Fruit fly (Drosophila melanogaster) whole organism, embryonic: Measurements from ENCODE around the gene Eip63F-1.
A peak's percentile ranks its signal among the peaks of the same experiment; 100 is the strongest.

Experiments used
- Adf1 ChIP-seq: fragments of 200-800 bp; sonication (Bioruptor generic); IDR thresholded peaks from 2 replicates; pipeline ENCODE4 v1.3.6; 2022; ENCODE audit warnings: missing biosample characterization, missing genetic modification characterization
- Bgb ChIP-seq: fragments of 200-800 bp; sonication (Bioruptor generic); IDR thresholded peaks from 2 replicates; pipeline ENCODE4 v1.3.6; 2022; ENCODE audit warnings: missing biosample characterization, missing genetic modification characterization; ENCODE audit not compliant: partially characterized antibody
- CG11695 ChIP-seq: fragments of 200-800 bp; sonication (Bioruptor generic); IDR thresholded peaks from 3 replicates; pipeline ENCODE4 v1.3.6; 2022; ENCODE audit warnings: missing biosample characterization, missing genetic modification characterization
- CG11696 ChIP-seq: fragments of 200-800 bp; sonication (Bioruptor generic); IDR thresholded peaks from 2 replicates; pipeline ENCODE4 v1.3.6; 2022; ENCODE audit warnings: missing biosample characterization, missing genetic modification characterization
- CG12391 ChIP-seq: fragments of 200-800 bp; sonication (Bioruptor generic); optimal IDR thresholded peaks from 3 replicates; lab custom pipeline; 2018; ENCODE audit warnings: missing biosample characterization, mild to moderate bottlenecking, missing genetic modification characterization, moderate library complexity
- CG14710 ChIP-seq: fragments of 200-800 bp; sonication (Bioruptor generic); optimal IDR thresholded peaks from 3 replicates; lab custom pipeline; 2019; ENCODE audit warnings: missing biosample characterization, mild to moderate bottlenecking, missing genetic modification characterization, moderate library complexity
- CG34224 ChIP-seq: fragments of 200-800 bp; sonication (Bioruptor generic); IDR thresholded peaks from 3 replicates; pipeline ENCODE4 v1.3.6; 2022; ENCODE audit warnings: missing biosample characterization, missing genetic modification characterization; ENCODE audit not compliant: partially characterized antibody
- CG6854 ChIP-seq: fragments of 200-800 bp; sonication (Bioruptor generic); optimal IDR thresholded peaks from 3 replicates; lab custom pipeline; 2017; ENCODE audit warnings: missing biosample characterization, mild to moderate bottlenecking, missing genetic modification characterization
- CG7928 ChIP-seq: fragments of 200-800 bp; sonication (Bioruptor generic); optimal IDR thresholded peaks from 2 replicates; lab custom pipeline; 2017; ENCODE audit warnings: missing biosample characterization, mild to moderate bottlenecking, missing genetic modification characterization
- Chrac-16 ChIP-seq: fragments of 200-800 bp; sonication (Bioruptor generic); optimal IDR thresholded peaks from 3 replicates; lab custom pipeline; 2016; ENCODE audit warnings: missing biosample characterization, missing genetic modification characterization
- CoRest ChIP-seq: fragments of 200-800 bp; sonication (Bioruptor generic); optimal IDR thresholded peaks from 3 replicates; lab custom pipeline; 2018; ENCODE audit warnings: missing biosample characterization, mild to moderate bottlenecking, missing genetic modification characterization, moderate library complexity
- D19A ChIP-seq: fragments of 200-800 bp; optimal IDR thresholded peaks from 3 replicates; lab custom pipeline; 2019; ENCODE audit warnings: missing biosample characterization, mild to moderate bottlenecking, missing genetic modification characterization, moderate library complexity
- Dll ChIP-seq: fragments of 200-800 bp; sonication (Bioruptor generic); IDR thresholded peaks from 4 replicates; pipeline ENCODE4 v1.3.6; 2022; ENCODE audit warnings: missing biosample characterization, missing genetic modification characterization; ENCODE audit not compliant: partially characterized antibody
- Drgx ChIP-seq: fragments of 200-800 bp; sonication (Bioruptor generic); IDR thresholded peaks from 2 replicates; pipeline ENCODE4 v1.3.6; 2022; ENCODE audit warnings: missing biosample characterization, missing genetic modification characterization
- E2f1 ChIP-seq: fragments of 200-800 bp; sonication (Bioruptor generic); IDR thresholded peaks from 2 replicates; pipeline ENCODE4 v1.3.6; 2022; ENCODE audit warnings: missing biosample characterization, missing genetic modification characterization
- Fer1 ChIP-seq: fragments of 200-800 bp; sonication (Bioruptor generic); optimal IDR thresholded peaks from 2 replicates; lab custom pipeline; 2017; ENCODE audit warnings: missing biosample characterization, mild to moderate bottlenecking, missing genetic modification characterization
- HLH3B ChIP-seq: fragments of 200-800 bp; sonication (Bioruptor generic); IDR thresholded peaks from 2 replicates; pipeline ENCODE4 v1.3.6; 2022; ENCODE audit warnings: missing biosample characterization, missing genetic modification characterization
- HmgD ChIP-seq: fragments of 200-800 bp; sonication (Bioruptor generic); optimal IDR thresholded peaks from 3 replicates; lab custom pipeline; 2016; ENCODE audit warnings: missing biosample characterization, missing genetic modification characterization
- HmgZ ChIP-seq: fragments of 200-800 bp; sonication (Bioruptor generic); optimal IDR thresholded peaks from 2 replicates; lab custom pipeline; 2018; ENCODE audit warnings: missing biosample characterization, mild to moderate bottlenecking, missing genetic modification characterization
- MBD-R2 ChIP-seq: fragments of 200-800 bp; sonication (Bioruptor generic); IDR thresholded peaks from 2 replicates; pipeline ENCODE4 v1.3.6; 2022; ENCODE audit warnings: missing biosample characterization, missing genetic modification characterization
- Max ChIP-seq: fragments of 200-800 bp; sonication (Bioruptor generic); optimal IDR thresholded peaks from 2 replicates; lab custom pipeline; 2016; ENCODE audit warnings: missing biosample characterization, mild to moderate bottlenecking, missing genetic modification characterization
- Med ChIP-seq: fragments of 200-800 bp; sonication (Bioruptor generic); peaks from one replicate; lab custom pipeline; 2016; ENCODE audit warnings: missing biosample characterization, missing genetic modification characterization, mild to moderate bottlenecking, inconsistent platforms, moderate library complexity
- Oli ChIP-seq: fragments of 200-800 bp; sonication (Bioruptor generic); optimal IDR thresholded peaks from 2 replicates; lab custom pipeline; 2018; ENCODE audit warnings: missing biosample characterization, mild to moderate bottlenecking, missing genetic modification characterization, moderate library complexity
- Side ChIP-seq: fragments of 200-800 bp; sonication (Bioruptor generic); optimal IDR thresholded peaks from 2 replicates; lab custom pipeline; 2016; ENCODE audit warnings: missing biosample characterization, missing genetic modification characterization
- Sry-δ ChIP-seq: fragments of 200-800 bp; sonication (Bioruptor generic); optimal IDR thresholded peaks from 2 replicates; lab custom pipeline; 2016; ENCODE audit warnings: missing biosample characterization, missing genetic modification characterization
- abd-A ChIP-seq: fragments of 200-800 bp; sonication (Bioruptor generic); optimal IDR thresholded peaks from 3 replicates; lab custom pipeline; 2019; ENCODE audit warnings: missing biosample characterization, mild to moderate bottlenecking, missing genetic modification characterization, moderate library complexity
- chn ChIP-seq: fragments of 200-800 bp; sonication (Bioruptor generic); optimal IDR thresholded peaks from 2 replicates; lab custom pipeline; 2016; ENCODE audit warnings: missing biosample characterization, missing genetic modification characterization
- da ChIP-seq: fragments of 200-800 bp; sonication (Bioruptor generic); optimal IDR thresholded peaks from 2 replicates; lab custom pipeline; 2016; ENCODE audit warnings: missing biosample characterization, missing genetic modification characterization
- danr ChIP-seq: fragments of 200-800 bp; sonication (Bioruptor generic); IDR thresholded peaks from 2 replicates; pipeline ENCODE4 v1.3.6; 2022; ENCODE audit warnings: missing biosample characterization, missing genetic modification characterization
- disco-r ChIP-seq: fragments of 200-800 bp; sonication (Bioruptor generic); optimal IDR thresholded peaks from 2 replicates; lab custom pipeline; 2016; ENCODE audit warnings: missing biosample characterization, missing genetic modification characterization
- gce ChIP-seq: fragments of 200-800 bp; sonication (Bioruptor generic); IDR thresholded peaks from 3 replicates; pipeline ENCODE4 v1.3.6; 2022; ENCODE audit warnings: missing biosample characterization, missing genetic modification characterization
- gcm ChIP-seq: fragments of 200-800 bp; sonication (Bioruptor generic); optimal IDR thresholded peaks from 2 replicates; lab custom pipeline; 2019; ENCODE audit warnings: missing biosample characterization, mild to moderate bottlenecking, missing genetic modification characterization, moderate library complexity
- grn ChIP-seq: fragments of 200-800 bp; sonication (Bioruptor generic); optimal IDR thresholded peaks from 3 replicates; lab custom pipeline; 2017; ENCODE audit warnings: missing biosample characterization, missing genetic modification characterization
- ham ChIP-seq: fragments of 200-800 bp; sonication (Bioruptor generic); IDR thresholded peaks from 2 replicates; pipeline ENCODE4 v1.3.6; 2022; ENCODE audit warnings: missing biosample characterization, missing genetic modification characterization
- hb ChIP-seq: fragments of 200-800 bp; sonication (Bioruptor generic); IDR thresholded peaks from 3 replicates; pipeline ENCODE4 v1.3.6; 2022; ENCODE audit warnings: missing biosample characterization, missing genetic modification characterization; ENCODE audit not compliant: partially characterized antibody
- nmo ChIP-seq: fragments of 200-800 bp; sonication (Bioruptor generic); optimal IDR thresholded peaks from 2 replicates; lab custom pipeline; 2018; ENCODE audit warnings: missing biosample characterization, mild to moderate bottlenecking, missing genetic modification characterization, moderate library complexity
- pan ChIP-seq, 4 experiments: fragments of >200 bp in 3 of 4; fragments of 200-800 bp in 1 of 4; sonication (Bioruptor generic) in 1 of 4; optimal IDR thresholded peaks in 3 of 4; IDR thresholded peaks in 1 of 4; 2 replicates each; pipeline versions ENCODE4 v1.3.6 to Lab custom; 2017 to 2022; ENCODE audit warnings: missing biosample characterization in 2 of 4, missing genetic modification characterization in 2 of 4, mixed read lengths in 1 of 4
- peb ChIP-seq: fragments of 200-800 bp; sonication (Bioruptor generic); IDR thresholded peaks from 2 replicates; pipeline ENCODE4 v1.3.6; 2022; ENCODE audit warnings: missing biosample characterization, missing genetic modification characterization
- run ChIP-seq: fragments of 200-800 bp; sonication (Bioruptor generic); optimal IDR thresholded peaks from 3 replicates; lab custom pipeline; 2018; ENCODE audit warnings: missing biosample characterization, mild to moderate bottlenecking, missing genetic modification characterization
- schlank ChIP-seq: fragments of 200-800 bp; sonication (Bioruptor generic); optimal IDR thresholded peaks from 2 replicates; lab custom pipeline; 2018; ENCODE audit warnings: missing biosample characterization, mild to moderate bottlenecking, missing genetic modification characterization
- scrt ChIP-seq: fragments of 200-800 bp; sonication (Bioruptor generic); optimal IDR thresholded peaks from 2 replicates; lab custom pipeline; 2018; ENCODE audit warnings: missing biosample characterization, mild to moderate bottlenecking, missing genetic modification characterization, moderate library complexity
- ssp ChIP-seq: fragments of 200-800 bp; sonication (Bioruptor generic); IDR thresholded peaks from 2 replicates; pipeline ENCODE4 v1.3.6; 2022; ENCODE audit warnings: missing biosample characterization, missing genetic modification characterization
- sug ChIP-seq: fragments of 200-800 bp; optimal IDR thresholded peaks from 2 replicates; lab custom pipeline; 2019; ENCODE audit warnings: missing biosample characterization, mild to moderate bottlenecking, missing genetic modification characterization, moderate library complexity
- tio ChIP-seq: fragments of 200-800 bp; sonication (Bioruptor generic); optimal IDR thresholded peaks from 2 replicates; lab custom pipeline; 2017; ENCODE audit warnings: missing biosample characterization, missing genetic modification characterization, inconsistent platforms
- trem ChIP-seq: fragments of 200-800 bp; optimal IDR thresholded peaks from 3 replicates; lab custom pipeline; 2019; ENCODE audit warnings: missing biosample characterization, mild to moderate bottlenecking, missing genetic modification characterization, moderate library complexity
- tup ChIP-seq: fragments of 200-800 bp; sonication (Bioruptor generic); optimal IDR thresholded peaks from 2 replicates; lab custom pipeline; 2016; ENCODE audit warnings: missing biosample characterization, mild to moderate bottlenecking, missing genetic modification characterization, moderate library complexity

Gene Eip63F-1

dm6 chr3L:3947301-3947941 is 12.0 kb upstream of the Eip63F-1 start, which contains the start of gene CG10853 (continued):
- TF ChIP-seq Med (GFP tag; lab: Kevin White, UChicago) (peak; percentile 52), HmgD (no peak), Dll (GFP tag; lab: Robert Waterston, UW) (0 out of 4 replicates have a peak, but pooled peaks have one; percentile 11), abd-A (tag; lab: Kevin White, UChicago) (no peak)

- TF ChIP-seq Adf1 (GFP tag; lab: Robert Waterston, UW): no peak
- TF ChIP-seq gce (GFP tag; lab: Robert Waterston, UW): no peak
- no peak for TF ChIP-seq tio (GFP tag; lab: Kevin White, UChicago)
- no peak for TF ChIP-seq Oli (tag; lab: Kevin White, UChicago)
- TF ChIP-seq pan (optimal IDR thresholded peaks at IDR 0.05; lab: Kevin White, UChicago): no peak
- TF ChIP-seq pan (GFP tag; optimal IDR thresholded peaks at IDR 0.05 in 1 of 2, IDR thresholded peaks at IDR 0.05 in 1 of 2): no peak
- peak; percentile 29 for TF ChIP-seq Fer1 (GFP tag; lab: Kevin White, UChicago)
- TF ChIP-seq CoRest (tag; lab: Kevin White, UChicago): no peak
- no peak for TF ChIP-seq Side (GFP tag; lab: Kevin White, UChicago)
- no peak for TF ChIP-seq disco-r
- TF ChIP-seq schlank (tag; lab: Kevin White, UChicago): no peak
- TF ChIP-seq Drgx (GFP tag; lab: Robert Waterston, UW): no peak
- peak; percentile 91 for TF ChIP-seq grn (GFP tag; lab: Kevin White, UChicago)
- no peak for TF ChIP-seq gcm (GFP tag; lab: Kevin White, UChicago)
- TF ChIP-seq sug: peak; percentile 71
- TF ChIP-seq run (tag; lab: Kevin White, UChicago): no peak
- no peak for TF ChIP-seq Max (GFP tag; lab: Kevin White, UChicago)
- no peak for TF ChIP-seq peb
- peak; percentile 44; the same call in 1 of the 2 replicates for TF ChIP-seq E2f1 (GFP tag; lab: Robert Waterston, UW)
- no peak for TF ChIP-seq ssp (GFP tag; lab: Robert Waterston, UW)
- TF ChIP-seq Sry-δ (GFP tag; lab: Kevin White, UChicago): no peak
- TF ChIP-seq ham (GFP tag; lab: Robert Waterston, UW): no peak
- no peak for TF ChIP-seq CG34224 (GFP tag; lab: Robert Waterston, UW)
- TF ChIP-seq nmo (GFP tag; lab: Kevin White, UChicago): no peak
- TF ChIP-seq HmgZ (tag; lab: Kevin White, UChicago): peak; percentile 64
- no peak for TF ChIP-seq CG11696 (GFP tag; lab: Robert Waterston, UW)
- peak; percentile 83 for TF ChIP-seq Med (GFP tag; lab: Kevin White, UChicago)
- TF ChIP-seq CG6854: peak; percentile 5
- no peak for TF ChIP-seq MBD-R2 (GFP tag; lab: Robert Waterston, UW)
- no peak for TF ChIP-seq tup (GFP tag; lab: Kevin White, UChicago)
- TF ChIP-seq scrt (GFP tag; lab: Kevin White, UChicago): peak; percentile 47
- TF ChIP-seq D19A (tag; lab: Kevin White, UChicago): no peak
- TF ChIP-seq CG14710: no peak
- peak; percentile 50; the same call in 1 of the 2 replicates for TF ChIP-seq Bgb (GFP tag; lab: Robert Waterston, UW)
- no peak for TF ChIP-seq HLH3B (GFP tag; lab: Robert Waterston, UW)
- no peak for TF ChIP-seq trem (tag; lab: Kevin White, UChicago)
- TF ChIP-seq chn (GFP tag; lab: Kevin White, UChicago): no peak
- no peak for TF ChIP-seq da (GFP tag; lab: Kevin White, UChicago)
- TF ChIP-seq CG7928 (GFP tag; lab: Kevin White, UChicago): no peak
- TF ChIP-seq hb (GFP tag; lab: Robert Waterston, UW): no peak
- TF ChIP-seq CG11695 (GFP tag; lab: Robert Waterston, UW): no peak
- TF ChIP-seq CG12391: no peak
- no peak for TF ChIP-seq Chrac-16 (GFP tag; lab: Kevin White, UChicago)
- no peak for TF ChIP-seq danr (GFP tag; lab: Robert Waterston, UW)
Observed at dm6 chr3L:3942241-3943028, 7.0 kb upstream of the Eip63F-1 start, which contains the start of the genes CG10863 and CG14982. Gene CG10863, minus strand, starts transcription at chr3L:3942465. Gene CG14982, plus strand, starts transcription at chr3L:3942710.
